Fruit fly (Drosophila melanogaster) whole organism, embryonic: ENCODE results near the gene DppIII.
A peak's percentile ranks its signal among the peaks of the same experiment; 100 is the strongest.

Source experiments
- Aef1 ChIP-seq: fragments of 200-800 bp; sonication (Bioruptor generic); IDR thresholded peaks from 3 replicates; pipeline ENCODE4 v1.3.6; 2022; ENCODE audit warnings: missing biosample characterization, missing genetic modification characterization
- Asciz ChIP-seq: fragments of 200-800 bp; sonication (Bioruptor generic); optimal IDR thresholded peaks from 2 replicates; lab custom pipeline; 2017; ENCODE audit warnings: missing biosample characterization, mild to moderate bottlenecking, missing genetic modification characterization, missing genetic modification reagents
- BtbVII ChIP-seq: fragments of 200-800 bp; sonication (Bioruptor generic); optimal IDR thresholded peaks from 3 replicates; lab custom pipeline; 2017; ENCODE audit warnings: missing biosample characterization, mild to moderate bottlenecking, missing genetic modification characterization
- CG10147 ChIP-seq: fragments of 200-800 bp; sonication (Bioruptor generic); optimal IDR thresholded peaks from 2 replicates; lab custom pipeline; 2019; ENCODE audit warnings: missing biosample characterization, mild to moderate bottlenecking, missing genetic modification characterization, moderate library complexity
- CG10366 ChIP-seq: fragments of 200-800 bp; sonication (Bioruptor generic); IDR thresholded peaks from 2 replicates; pipeline ENCODE4 v1.3.6; 2022; ENCODE audit warnings: missing biosample characterization, missing genetic modification characterization
- CG12071 ChIP-seq: fragments of 200-800 bp; sonication (Bioruptor generic); optimal IDR thresholded peaks from 3 replicates; lab custom pipeline; 2018; ENCODE audit warnings: missing biosample characterization, mild to moderate bottlenecking, missing genetic modification characterization
- CG12219 ChIP-seq: fragments of 200-800 bp; sonication (Bioruptor generic); optimal IDR thresholded peaks from 3 replicates; lab custom pipeline; 2018; ENCODE audit warnings: missing biosample characterization, mild to moderate bottlenecking, missing genetic modification characterization
- CG12744 ChIP-seq: fragments of 200-800 bp; sonication (Bioruptor generic); optimal IDR thresholded peaks from 2 replicates; lab custom pipeline; 2016; ENCODE audit warnings: missing biosample characterization, missing genetic modification characterization
- CG13123 ChIP-seq: fragments of 200-800 bp; sonication (Bioruptor generic); optimal IDR thresholded peaks from 2 replicates; lab custom pipeline; 2016; ENCODE audit warnings: missing biosample characterization, missing genetic modification characterization
- CG13424 ChIP-seq: fragments of 200-800 bp; sonication (Bioruptor generic); optimal IDR thresholded peaks from 2 replicates; lab custom pipeline; 2019; ENCODE audit warnings: missing biosample characterization, mild to moderate bottlenecking, missing genetic modification characterization, moderate library complexity
- CG13775 ChIP-seq: fragments of 200-800 bp; sonication (Bioruptor generic); optimal IDR thresholded peaks from 3 replicates; lab custom pipeline; 2017; ENCODE audit warnings: missing biosample characterization, mild to moderate bottlenecking, missing genetic modification characterization
- CG14860 ChIP-seq: fragments of 200-800 bp; sonication (Bioruptor generic); IDR thresholded peaks from 3 replicates; pipeline ENCODE4 v1.3.6; 2022; ENCODE audit warnings: missing biosample characterization, missing genetic modification characterization; ENCODE audit not compliant: partially characterized antibody
- CG1602 ChIP-seq: fragments of 200-800 bp; sonication (Bioruptor generic); optimal IDR thresholded peaks from 3 replicates; lab custom pipeline; 2016; ENCODE audit warnings: missing biosample characterization, missing genetic modification characterization
- CG17186 ChIP-seq: fragments of 200-800 bp; sonication (Bioruptor generic); optimal IDR thresholded peaks from 3 replicates; lab custom pipeline; 2017; ENCODE audit warnings: missing biosample characterization, missing genetic modification reagents, missing genetic modification characterization
- CG17829 ChIP-seq: fragments of 200-800 bp; optimal IDR thresholded peaks from 2 replicates; lab custom pipeline; 2019; ENCODE audit warnings: missing biosample characterization, mild to moderate bottlenecking, missing genetic modification characterization, moderate library complexity
- CG18476 ChIP-seq: fragments of 200-800 bp; sonication (Bioruptor generic); optimal IDR thresholded peaks from 2 replicates; lab custom pipeline; 2016; ENCODE audit warnings: missing biosample characterization, mild to moderate bottlenecking, missing genetic modification characterization
- CG18764 ChIP-seq: fragments of 200-800 bp; sonication (Bioruptor generic); optimal IDR thresholded peaks from 3 replicates; lab custom pipeline; 2016; ENCODE audit warnings: missing biosample characterization, missing genetic modification characterization
- CG3065 ChIP-seq: fragments of 200-800 bp; sonication (Bioruptor generic); optimal IDR thresholded peaks from 2 replicates; lab custom pipeline; 2016; ENCODE audit warnings: missing biosample characterization, missing genetic modification characterization
- CG33213 ChIP-seq: fragments of 200-800 bp; sonication (Bioruptor generic); optimal IDR thresholded peaks from 3 replicates; lab custom pipeline; 2016; ENCODE audit warnings: missing biosample characterization, missing genetic modification characterization
- CG4404 ChIP-seq: fragments of 200-800 bp; sonication (Bioruptor generic); IDR thresholded peaks from 2 replicates; pipeline ENCODE4 v1.3.6; 2022; ENCODE audit warnings: missing biosample characterization, missing genetic modification characterization
- CG6813 ChIP-seq: fragments of 200-800 bp; sonication (Bioruptor generic); optimal IDR thresholded peaks from 2 replicates; lab custom pipeline; 2017; ENCODE audit warnings: missing biosample characterization, missing genetic modification characterization, mild to moderate bottlenecking, moderate library complexity, missing genetic modification reagents
- CG7786 ChIP-seq: fragments of 200-800 bp; sonication (Bioruptor generic); optimal IDR thresholded peaks from 2 replicates; lab custom pipeline; 2016; ENCODE audit warnings: missing biosample characterization, missing genetic modification characterization
- CG8765 ChIP-seq: fragments of 200-800 bp; sonication (Bioruptor generic); IDR thresholded peaks from 2 replicates; pipeline ENCODE4 v1.3.6; 2022; ENCODE audit warnings: missing biosample characterization, missing genetic modification characterization
- CG8924 ChIP-seq: fragments of 200-800 bp; optimal IDR thresholded peaks from 3 replicates; lab custom pipeline; 2019; ENCODE audit warnings: missing biosample characterization, mild to moderate bottlenecking, missing genetic modification characterization, moderate library complexity
- Doc2 ChIP-seq: fragments of 200-800 bp; sonication (Bioruptor generic); IDR thresholded peaks from 2 replicates; pipeline ENCODE4 v1.3.6; 2022; ENCODE audit warnings: missing biosample characterization, missing genetic modification characterization
- Doc3 ChIP-seq: fragments of 200-800 bp; sonication (Bioruptor generic); IDR thresholded peaks from 3 replicates; pipeline ENCODE4 v1.3.6; 2022; ENCODE audit warnings: missing biosample characterization, missing genetic modification characterization; ENCODE audit not compliant: partially characterized antibody
- E2f1 ChIP-seq: fragments of 200-800 bp; sonication (Bioruptor generic); IDR thresholded peaks from 2 replicates; pipeline ENCODE4 v1.3.6; 2022; ENCODE audit warnings: missing biosample characterization, missing genetic modification characterization
- Hmx ChIP-seq: fragments of 200-800 bp; sonication (Bioruptor generic); optimal IDR thresholded peaks from 2 replicates; lab custom pipeline; 2016; ENCODE audit warnings: missing biosample characterization, missing genetic modification characterization
- Hsf ChIP-seq: fragments of 200-800 bp; sonication (Bioruptor generic); optimal IDR thresholded peaks from 3 replicates; lab custom pipeline; 2016; ENCODE audit warnings: missing biosample characterization, missing genetic modification characterization
- Lim3 ChIP-seq: fragments of 200-800 bp; sonication (Bioruptor generic); IDR thresholded peaks from 2 replicates; pipeline ENCODE4 v1.3.6; 2022; ENCODE audit warnings: missing biosample characterization, missing genetic modification characterization
- Mes4 ChIP-seq: fragments of 200-800 bp; sonication (Bioruptor generic); optimal IDR thresholded peaks from 2 replicates; lab custom pipeline; 2016; ENCODE audit warnings: missing biosample characterization, missing genetic modification characterization
- NC2α ChIP-seq: fragments of 200-800 bp; sonication (Bioruptor generic); optimal IDR thresholded peaks from 2 replicates; lab custom pipeline; 2016; ENCODE audit warnings: missing biosample characterization, missing genetic modification characterization
- Oaz ChIP-seq: fragments of 200-800 bp; sonication (Bioruptor generic); IDR thresholded peaks from 2 replicates; pipeline ENCODE4 v1.3.6; 2022; ENCODE audit warnings: missing biosample characterization, missing genetic modification characterization
- Spps ChIP-seq: fragments of 200-800 bp; sonication (Bioruptor generic); optimal IDR thresholded peaks from 2 replicates; lab custom pipeline; 2018; ENCODE audit warnings: missing biosample characterization, mild to moderate bottlenecking, missing genetic modification characterization
- Tbp ChIP-seq: fragments of >200 bp; optimal IDR thresholded peaks from 2 replicates; lab custom pipeline; 2018; ENCODE audit warnings: missing biosample characterization, missing genetic modification characterization
- Trl ChIP-seq, 3 experiments: fragments of >200 bp in 2 of 3; fragments of 200-800 bp in 1 of 3; sonication (Bioruptor generic) in 1 of 3; optimal IDR thresholded peaks; 2 replicates in 1 of 3; 3 replicates in 2 of 3; lab custom pipeline; 2016 to 2017; ENCODE audit warnings: missing biosample characterization in 1 of 3, missing genetic modification characterization in 1 of 3
- Vsx1 ChIP-seq: fragments of 200-800 bp; sonication (Bioruptor generic); optimal IDR thresholded peaks from 2 replicates; lab custom pipeline; 2017; ENCODE audit warnings: missing biosample characterization, mild to moderate bottlenecking, missing genetic modification characterization, missing genetic modification reagents
- br ChIP-seq: fragments of >200 bp; optimal IDR thresholded peaks from 2 replicates; lab custom pipeline; 2017
- dm ChIP-seq: fragments of 200-800 bp; sonication (Bioruptor generic); optimal IDR thresholded peaks from 3 replicates; lab custom pipeline; 2016; ENCODE audit warnings: missing biosample characterization, missing genetic modification characterization
- fd3F ChIP-seq: fragments of 200-800 bp; sonication (Bioruptor generic); optimal IDR thresholded peaks from 2 replicates; lab custom pipeline; 2018; ENCODE audit warnings: missing biosample characterization, mild to moderate bottlenecking, missing genetic modification characterization, moderate library complexity
- fd96Cb ChIP-seq: fragments of 200-800 bp; sonication (Bioruptor generic); optimal IDR thresholded peaks from 2 replicates; lab custom pipeline; 2018; ENCODE audit warnings: missing biosample characterization, mild to moderate bottlenecking, missing genetic modification characterization, moderate library complexity
- fu2 ChIP-seq: fragments of 200-800 bp; sonication (Bioruptor generic); optimal IDR thresholded peaks from 2 replicates; lab custom pipeline; 2016; ENCODE audit warnings: missing biosample characterization, missing genetic modification characterization
- h ChIP-seq: fragments of >200 bp; optimal IDR thresholded peaks from 2 replicates; lab custom pipeline; 2017
- hbn ChIP-seq: fragments of 200-800 bp; sonication (Bioruptor generic); IDR thresholded peaks from 2 replicates; pipeline ENCODE4 v1.3.6; 2022; ENCODE audit warnings: missing biosample characterization, missing genetic modification characterization; ENCODE audit not compliant: partially characterized antibody
- kni ChIP-seq: fragments of 200-800 bp; sonication (Bioruptor generic); optimal IDR thresholded peaks from 3 replicates; lab custom pipeline; 2017; ENCODE audit warnings: mild to moderate bottlenecking, missing biosample characterization, missing genetic modification reagents, missing genetic modification characterization
- lola ChIP-seq, 3 experiments: fragments of >200 bp in 2 of 3; fragments of 200-800 bp in 1 of 3; sonication (Bioruptor generic) in 1 of 3; optimal IDR thresholded peaks; 2 replicates each; lab custom pipeline; 2017 to 2019; ENCODE audit warnings: missing biosample characterization in 3 of 3, missing genetic modification characterization in 3 of 3, mild to moderate bottlenecking in 1 of 3, moderate library complexity in 1 of 3
- peb ChIP-seq: fragments of 200-800 bp; sonication (Bioruptor generic); IDR thresholded peaks from 2 replicates; pipeline ENCODE4 v1.3.6; 2022; ENCODE audit warnings: missing biosample characterization, missing genetic modification characterization
- pfk ChIP-seq: fragments of 200-800 bp; sonication (Bioruptor generic); optimal IDR thresholded peaks from 2 replicates; lab custom pipeline; 2018; ENCODE audit warnings: missing biosample characterization, mild to moderate bottlenecking, missing genetic modification characterization, moderate library complexity
- ranshi ChIP-seq: fragments of 200-800 bp; sonication (Bioruptor generic); IDR thresholded peaks from 2 replicates; pipeline ENCODE4 v1.3.6; 2022; ENCODE audit warnings: missing biosample characterization, missing genetic modification characterization
- stc ChIP-seq: fragments of 200-800 bp; sonication (Bioruptor generic); IDR thresholded peaks from 2 replicates; pipeline ENCODE4 v1.3.6; 2022; ENCODE audit warnings: missing biosample characterization, missing genetic modification characterization
- tin ChIP-seq: fragments of 200-800 bp; sonication (Bioruptor generic); optimal IDR thresholded peaks from 3 replicates; lab custom pipeline; 2016; ENCODE audit warnings: missing biosample characterization, missing genetic modification characterization
- zfh1 ChIP-seq: fragments of 200-800 bp; sonication (Bioruptor generic); IDR thresholded peaks from 3 replicates; pipeline ENCODE4 v1.3.6; 2022; ENCODE audit warnings: missing biosample characterization, missing genetic modification characterization

The DppIII gene

dm6 chr3R:8354458-8354857 is 10.3 kb downstream of the DppIII start (continued):
- TF ChIP-seq CG12744 (no peak), CG3065 (GFP tag; lab: Kevin White, UChicago) (no peak), ranshi (GFP tag; lab: Robert Waterston, UW) (no peak; the same call in 1 of the 2 replicates), E2f1 (GFP tag; lab: Robert Waterston, UW) (peak; percentile 38; the same call in 1 of the 2 replicates), Asciz (GFP tag; lab: Kevin White, UChicago) (no peak), CG12219 (peak; percentile 23), tin (no peak), pfk (GFP tag; lab: Kevin White, UChicago) (no peak), CG4404 (no peak), CG8765 (GFP tag; lab: Robert Waterston, UW) (no peak), Tbp (no peak), Trl (optimal IDR thresholded peaks at IDR 0.05; lab: Kevin White, UChicago) (no peak), Trl (GFP tag; optimal IDR thresholded peaks at IDR 0.05; lab: Kevin White, UChicago) (no peak), hbn (GFP tag; lab: Robert Waterston, UW) (no peak), zfh1 (GFP tag; lab: Robert Waterston, UW) (no peak; the same call in 2 of the 3 replicates), Oaz (GFP tag; lab: Robert Waterston, UW) (0 out of 2 replicates have a peak, but pooled peaks have one; percentile 31), fu2 (GFP tag; lab: Kevin White, UChicago) (no peak), CG6813 (GFP tag; lab: Kevin White, UChicago) (no peak), CG12071 (peak; percentile 38), CG10147 (GFP tag; lab: Kevin White, UChicago) (peak; percentile 6), Aef1 (GFP tag; lab: Robert Waterston, UW) (peak; percentile 55; the same call in 2 of the 3 replicates), CG17829 (tag; lab: Kevin White, UChicago) (no peak), stc (peak; percentile 79), CG33213 (no peak), Hmx (no peak), CG1602 (peak; percentile 28), CG8924 (peak; percentile 14), BtbVII (GFP tag; lab: Kevin White, UChicago) (no peak), dm (GFP tag; lab: Kevin White, UChicago) (no peak), lola (GFP tag; optimal IDR thresholded peaks at IDR 0.05; lab: Kevin White, UChicago) (no peak), CG7786 (GFP tag; lab: Kevin White, UChicago) (no peak), br (lab: Kevin White, UChicago) (no peak), CG18764 (GFP tag; lab: Kevin White, UChicago) (no peak), peb (GFP tag; lab: Robert Waterston, UW) (no peak), Lim3 (GFP tag; lab: Robert Waterston, UW) (no peak), CG14860 (no peak), Doc2 (GFP tag; lab: Robert Waterston, UW) (no peak), CG10366 (peak; percentile 78), Spps (tag; lab: Kevin White, UChicago) (no peak), Vsx1 (GFP tag; lab: Kevin White, UChicago) (peak; percentile 10), fd96Cb (tag; lab: Kevin White, UChicago) (peak; percentile 44), CG13123 (GFP tag; lab: Kevin White, UChicago) (no peak), h (lab: Kevin White, UChicago) (no peak), NC2α (no peak), fd3F (peak; percentile 28), Hsf (GFP tag; lab: Kevin White, UChicago) (no peak), Mes4 (GFP tag; lab: Kevin White, UChicago) (no peak), kni (GFP tag; lab: Kevin White, UChicago) (no peak), Doc3 (GFP tag; lab: Robert Waterston, UW) (no peak), CG17186 (GFP tag; lab: Kevin White, UChicago) (no peak), CG18476 (GFP tag; lab: Kevin White, UChicago) (no peak), CG13775 (GFP tag; lab: Kevin White, UChicago) (no peak), CG13424 (tag; lab: Kevin White, UChicago) (peak; percentile 49)
